Worm (Caenorhabditis elegans) whole organism, L1 larva: ENCODE measurements around the gene C53B7.6.
A peak's percentile ranks its signal among the peaks of the same experiment; 100 is the strongest.

Source experiments
- F16B12.6 ChIP-seq: fragments of 150-350 bp; optimal IDR thresholded peaks from 2 replicates; lab custom pipeline; 2014; ENCODE audit warnings: missing biosample characterization, missing genetic modification characterization
- Y116A8C.19 ChIP-seq: sonication (generic microtip); optimal IDR thresholded peaks from 2 replicates; lab custom pipeline; 2016; ENCODE audit warnings: missing compliant biosample characterization, missing genetic modification characterization, borderline replicate concordance
- ama-1 ChIP-seq: fragments of 150-350 bp; optimal IDR thresholded peaks from 2 replicates; lab custom pipeline; 2014
- ceh-8 ChIP-seq: fragments of 200-800 bp; sonication (Bioruptor generic); optimal IDR thresholded peaks from 2 replicates; lab custom pipeline; 2018; ENCODE audit warnings: mild to moderate bottlenecking, missing genetic modification characterization, moderate library complexity, missing compliant biosample characterization
- ceh-88 ChIP-seq: fragments of 200-800 bp; sonication (Bioruptor generic); IDR thresholded peaks from 2 replicates; pipeline ENCODE4 v1.3.6; 2022; ENCODE audit warnings: missing genetic modification characterization, missing compliant biosample characterization
- efl-1 ChIP-seq, 4 experiments: fragments of 150-350 bp; optimal IDR thresholded peaks in 3 of 4; peaks in 1 of 4; 1 replicate in 1 of 4; 2 replicates in 3 of 4; lab custom pipeline; 2014; ENCODE audit warnings: missing biosample characterization in 2 of 4, missing genetic modification characterization in 2 of 4, missing genetic modification reagents in 2 of 4
- elt-2 ChIP-seq: sonication (generic microtip); optimal IDR thresholded peaks from 2 replicates; lab custom pipeline; 2016; ENCODE audit warnings: missing genetic modification characterization, mild to moderate bottlenecking, inconsistent platforms, missing compliant biosample characterization, missing genetic modification reagents
- ets-5 ChIP-seq: fragments of 200-800 bp; sonication (Bioruptor generic); IDR thresholded peaks from 2 replicates; pipeline ENCODE4 v1.3.6; 2022; ENCODE audit warnings: missing genetic modification characterization, missing compliant biosample characterization
- fkh-10 ChIP-seq: sonication (generic microtip); optimal IDR thresholded peaks from 2 replicates; lab custom pipeline; 2017; ENCODE audit warnings: missing biosample characterization, missing genetic modification reagents, missing genetic modification characterization
- fkh-4 ChIP-seq: sonication (generic microtip); optimal IDR thresholded peaks from 2 replicates; lab custom pipeline; 2016; ENCODE audit warnings: missing compliant biosample characterization, missing genetic modification characterization, borderline replicate concordance
- fkh-8 ChIP-seq: sonication (generic microtip); optimal IDR thresholded peaks from 2 replicates; lab custom pipeline; 2016; ENCODE audit warnings: mild to moderate bottlenecking, missing genetic modification characterization, missing compliant biosample characterization
- fos-1 ChIP-seq: fragments of 150-350 bp; optimal IDR thresholded peaks from 2 replicates; lab custom pipeline; 2014; ENCODE audit warnings: missing biosample characterization, missing genetic modification characterization
- isw-1 ChIP-seq: fragments of 200-800 bp; sonication (Bioruptor generic); IDR thresholded peaks from 2 replicates; pipeline ENCODE4 v1.3.6; 2022; ENCODE audit warnings: missing genetic modification characterization, missing compliant biosample characterization
- jun-1 ChIP-seq: fragments of 150-350 bp; optimal IDR thresholded peaks from 2 replicates; lab custom pipeline; 2014; ENCODE audit warnings: missing biosample characterization, missing genetic modification reagents, missing genetic modification characterization
- lin-14 ChIP-seq: fragments of 200-800 bp; sonication (Bioruptor generic); optimal IDR thresholded peaks from 2 replicates; lab custom pipeline; 2018; ENCODE audit warnings: mild to moderate bottlenecking, missing genetic modification characterization, moderate library complexity, missing compliant biosample characterization
- lin-15B ChIP-seq: fragments of 150-350 bp; sonication (generic microtip); optimal IDR thresholded peaks from 3 replicates; lab custom pipeline; 2014; ENCODE audit warnings: missing biosample characterization, missing genetic modification characterization
- lin-35 ChIP-seq, 2 experiments: fragments of 150-350 bp; optimal IDR thresholded peaks; 2 replicates each; lab custom pipeline; 2014; ENCODE audit warnings: missing biosample characterization in 2 of 2, missing genetic modification characterization in 2 of 2, missing genetic modification reagents in 2 of 2
- lin-39 ChIP-seq: fragments of 150-350 bp; optimal IDR thresholded peaks from 2 replicates; lab custom pipeline; 2014; ENCODE audit warnings: missing biosample characterization, missing genetic modification reagents, missing genetic modification characterization
- lir-3 ChIP-seq: sonication (generic microtip); optimal IDR thresholded peaks from 2 replicates; lab custom pipeline; 2016; ENCODE audit warnings: mild to moderate bottlenecking, missing genetic modification characterization, moderate library complexity, missing compliant biosample characterization; ENCODE audit not compliant: poor library complexity
- lsy-2 ChIP-seq, 2 experiments: fragments of 150-350 bp; optimal IDR thresholded peaks; 2 replicates each; lab custom pipeline; 2014; ENCODE audit warnings: missing biosample characterization in 2 of 2, missing genetic modification characterization in 2 of 2
- mab-9 ChIP-seq: fragments of 200-800 bp; sonication (Bioruptor generic); IDR thresholded peaks from 2 replicates; pipeline ENCODE4 v1.3.6; 2022; ENCODE audit warnings: missing genetic modification reagents, missing genetic modification characterization, missing compliant biosample characterization
- nhr-11 ChIP-seq: fragments of 150-350 bp; optimal IDR thresholded peaks from 2 replicates; lab custom pipeline; 2014; ENCODE audit warnings: missing biosample characterization, missing genetic modification characterization
- nhr-19 ChIP-seq: fragments of 200-800 bp; sonication (Bioruptor generic); conservative IDR thresholded peaks from 2 replicates; pipeline ENCODE4 v1.3.6; 2022; ENCODE audit warnings: missing genetic modification characterization, missing compliant biosample characterization
- nhr-20 ChIP-seq: sonication (generic microtip); optimal IDR thresholded peaks from 2 replicates; lab custom pipeline; 2016; ENCODE audit warnings: mild to moderate bottlenecking, missing genetic modification characterization, missing compliant biosample characterization
- nhr-237 ChIP-seq: fragments of 150-350 bp; optimal IDR thresholded peaks from 2 replicates; lab custom pipeline; 2014; ENCODE audit warnings: missing biosample characterization, missing genetic modification characterization
- nhr-76 ChIP-seq: sonication (generic microtip); optimal IDR thresholded peaks from 2 replicates; lab custom pipeline; 2017; ENCODE audit warnings: missing biosample characterization, missing genetic modification characterization
- nhr-77 ChIP-seq: fragments of 150-350 bp; optimal IDR thresholded peaks from 2 replicates; lab custom pipeline; 2014; ENCODE audit warnings: missing biosample characterization, missing genetic modification characterization
- nhr-85 ChIP-seq: sonication (generic microtip); peaks from one replicate; lab custom pipeline; 2016; ENCODE audit warnings: missing genetic modification characterization, inconsistent platforms, missing compliant biosample characterization
- nhr-90 ChIP-seq: sonication (generic microtip); optimal IDR thresholded peaks from 2 replicates; lab custom pipeline; 2016; ENCODE audit warnings: mild to moderate bottlenecking, missing genetic modification characterization, missing compliant biosample characterization; ENCODE audit not compliant: poor library complexity
- pax-3 ChIP-seq: fragments of 200-800 bp; sonication (Bioruptor generic); optimal IDR thresholded peaks from 2 replicates; lab custom pipeline; 2018; ENCODE audit warnings: mild to moderate bottlenecking, missing genetic modification characterization, moderate library complexity, missing compliant biosample characterization
- sup-37 ChIP-seq: fragments of 200-800 bp; sonication (Bioruptor generic); optimal IDR thresholded peaks from 2 replicates; lab custom pipeline; 2018; ENCODE audit warnings: mild to moderate bottlenecking, missing genetic modification characterization, missing compliant biosample characterization
- swsn-7 ChIP-seq: sonication (generic microtip); optimal IDR thresholded peaks from 2 replicates; lab custom pipeline; 2016; ENCODE audit warnings: missing genetic modification characterization, missing compliant biosample characterization
- tbx-2 ChIP-seq: sonication (generic microtip); optimal IDR thresholded peaks from 2 replicates; lab custom pipeline; 2016; ENCODE audit warnings: missing genetic modification characterization, missing compliant biosample characterization
- tlp-1 ChIP-seq: fragments of 150-350 bp; optimal IDR thresholded peaks from 2 replicates; lab custom pipeline; 2014; ENCODE audit warnings: missing biosample characterization, missing genetic modification characterization
- unc-130 ChIP-seq: fragments of 150-350 bp; optimal IDR thresholded peaks from 2 replicates; lab custom pipeline; 2017; ENCODE audit warnings: missing biosample characterization, missing genetic modification characterization, inconsistent platforms
- unc-30 ChIP-seq: sonication (generic microtip); optimal IDR thresholded peaks from 2 replicates; lab custom pipeline; 2017; ENCODE audit warnings: missing biosample characterization, missing genetic modification characterization
- unc-86 ChIP-seq: sonication (generic microtip); optimal IDR thresholded peaks from 2 replicates; lab custom pipeline; 2016; ENCODE audit warnings: missing genetic modification characterization, missing compliant biosample characterization
- xbp-1 ChIP-seq: sonication (generic microtip); optimal IDR thresholded peaks from 2 replicates; lab custom pipeline; 2016; ENCODE audit warnings: missing genetic modification characterization, missing compliant biosample characterization
- ztf-11 ChIP-seq, 2 experiments: sonication (generic microtip); optimal IDR thresholded peaks; 2 replicates each; lab custom pipeline; 2016 to 2017; ENCODE audit warnings: missing genetic modification characterization in 2 of 2, missing biosample characterization in 1 of 2, missing compliant biosample characterization in 1 of 2
- ztf-4 ChIP-seq: fragments of 150-350 bp; optimal IDR thresholded peaks from 2 replicates; lab custom pipeline; 2014; ENCODE audit warnings: missing biosample characterization, missing genetic modification characterization

Gene C53B7.6

ce11 chrX:6850412-6850811, 18.2 kb downstream of the C53B7.6 start:
- TF ChIP-seq sup-37 (GFP tag; lab: Kevin White, UChicago) (no peak), nhr-85 (tag; lab: Kevin White, UChicago) (peak; percentile 17)

ce11 chrX:6848596-6848995, 20.0 kb downstream of the C53B7.6 start:
- TF ChIP-seq lsy-2 (tag; optimal IDR thresholded peaks at IDR 0.05; lab: Kevin White, UChicago), result no peak
- no peak for TF ChIP-seq nhr-11 (tag; lab: Kevin White, UChicago)
- TF ChIP-seq ceh-88 (GFP tag; lab: Robert Waterston, UW), result no peak
- no peak for TF ChIP-seq nhr-20 (tag; lab: Kevin White, UChicago)
- TF ChIP-seq ceh-8 (GFP tag; lab: Kevin White, UChicago), result no peak

ce11 chrX:6845934-6846333, 22.6 kb downstream of the C53B7.6 start, which contains the start of gene C53B7.2:
Gene C53B7.2 (plus strand): TSS chrX:6846234.
- TF ChIP-seq lin-14 (GFP tag; lab: Kevin White, UChicago) (peak; percentile 5), unc-30 (tag; lab: Kevin White, UChicago) (no peak)

- TF ChIP-seq sup-37 (GFP tag; lab: Kevin White, UChicago), result no peak
- no peak for TF ChIP-seq elt-2 (tag; lab: Kevin White, UChicago)
- no peak for TF ChIP-seq nhr-76 (tag; lab: Kevin White, UChicago)
- no peak for TF ChIP-seq ztf-11 (tag; optimal IDR thresholded peaks at IDR 0.05; lab: Kevin White, UChicago)
- no peak for TF ChIP-seq efl-1 (optimal IDR thresholded peaks at IDR 0.05; lab: Kevin White, UChicago)
- peak in 1 of 2 experiments; percentile 47 for TF ChIP-seq efl-1 (GFP tag; optimal IDR thresholded peaks at IDR 0.05 in 1 of 2; lab: Kevin White, UChicago)
- no peak for TF ChIP-seq mab-9 (GFP tag; lab: Robert Waterston, UW)
- peak; percentile 13 for TF ChIP-seq nhr-20 (tag; lab: Kevin White, UChicago)
- TF ChIP-seq nhr-77 (tag; lab: Kevin White, UChicago), result peak; percentile 47
- no peak for TF ChIP-seq fkh-8
- TF ChIP-seq tlp-1 (tag; lab: Kevin White, UChicago), result no peak
- peak; percentile 66 for TF ChIP-seq tbx-2 (tag; lab: Kevin White, UChicago)
Measured at ce11 chrX:6844394-6845072, 24.0 kb downstream of the C53B7.6 start, which contains the start of gene C53B7.3. Gene C53B7.3 (plus strand): TSS chrX:6844755.

ce11 chrX:6840670-6841308, 27.8 kb downstream of the C53B7.6 start, which contains the start of the genes glr-6 and asg-2:
Gene glr-6 (minus strand): TSS chrX:6840720.
Gene asg-2 (plus strand): TSS chrX:6841258.
- TF ChIP-seq nhr-11 (tag; lab: Kevin White, UChicago), result peak; percentile 32
- TF ChIP-seq unc-86, result peak; percentile 44
- peak; percentile 78 for TF ChIP-seq nhr-90 (tag; lab: Kevin White, UChicago)
- TF ChIP-seq pax-3 (tag; lab: Kevin White, UChicago), result peak; percentile 48
- peak; percentile 10 for TF ChIP-seq ztf-4 (tag; lab: Kevin White, UChicago)
- TF ChIP-seq ztf-11 (tag; optimal IDR thresholded peaks at IDR 0.05; lab: Kevin White, UChicago), result peak in 1 of 2 experiments; percentile 25
- TF ChIP-seq lsy-2 (tag; optimal IDR thresholded peaks at IDR 0.05; lab: Kevin White, UChicago), result peak; percentile 79 to 92
- TF ChIP-seq nhr-19 (GFP tag; lab: Robert Waterston, UW), result peak; percentile 82
- TF ChIP-seq jun-1 (tag; lab: Kevin White, UChicago), result peak; percentile 58
- TF ChIP-seq lin-39 (tag; lab: Kevin White, UChicago), result peak; percentile 55
- peak; percentile 93 for TF ChIP-seq xbp-1 (tag; lab: Kevin White, UChicago)
- TF ChIP-seq swsn-7, result peak; percentile 83
- TF ChIP-seq unc-130 (tag; lab: Kevin White, UChicago), result peak; percentile 72
- TF ChIP-seq fkh-4 (tag; lab: Kevin White, UChicago), result no peak
- TF ChIP-seq ama-1 (lab: Kevin White, UChicago), result no peak
- no peak for TF ChIP-seq Y116A8C.19
- TF ChIP-seq lin-15B (tag; lab: Kevin White, UChicago), result peak; percentile 86
- TF ChIP-seq elt-2 (tag; lab: Kevin White, UChicago), result peak; percentile 27
- peak; percentile 63 to 89 for TF ChIP-seq lin-35 (GFP tag; optimal IDR thresholded peaks at IDR 0.05; lab: Kevin White, UChicago)
- no peak for TF ChIP-seq ets-5 (GFP tag; lab: Robert Waterston, UW)
- peak; percentile 81 for TF ChIP-seq fos-1 (tag; lab: Kevin White, UChicago)
- peak; percentile 34 for TF ChIP-seq nhr-237 (tag; lab: Kevin White, UChicago)
- peak; percentile 89 for TF ChIP-seq lin-14 (GFP tag; lab: Kevin White, UChicago)
- no peak for TF ChIP-seq unc-30 (tag; lab: Kevin White, UChicago)
- TF ChIP-seq isw-1 (GFP tag; lab: Robert Waterston, UW), result peak; percentile 46
- TF ChIP-seq tbx-2 (tag; lab: Kevin White, UChicago), result peak; percentile 78
- TF ChIP-seq lir-3, result peak; percentile 40
- no peak for TF ChIP-seq sup-37 (GFP tag; lab: Kevin White, UChicago)
- peak; percentile 37 for TF ChIP-seq F16B12.6 (tag; lab: Kevin White, UChicago)
- TF ChIP-seq fkh-10, result peak; percentile 12
